Fruit fly (Drosophila melanogaster) whole organism, embryonic: ENCODE data around the gene barr.

Experiments used
- Atf3 ChIP-seq: fragments of 200-800 bp; sonication (Bioruptor generic); optimal IDR thresholded peaks from 3 replicates; lab custom pipeline; 2016; ENCODE audit warnings: missing biosample characterization, missing genetic modification characterization
- CG10543 ChIP-seq: fragments of 200-800 bp; sonication (Bioruptor generic); optimal IDR thresholded peaks from 3 replicates; lab custom pipeline; 2017; ENCODE audit warnings: missing biosample characterization, mild to moderate bottlenecking, missing genetic modification characterization, moderate library complexity
- CG11504 ChIP-seq: fragments of 200-800 bp; sonication (Bioruptor generic); optimal IDR thresholded peaks from 3 replicates; lab custom pipeline; 2019; ENCODE audit warnings: missing biosample characterization, mild to moderate bottlenecking, missing genetic modification characterization, moderate library complexity
- CG14965 ChIP-seq: fragments of 200-800 bp; sonication (Bioruptor generic); optimal IDR thresholded peaks from 2 replicates; lab custom pipeline; 2016; ENCODE audit warnings: missing biosample characterization, missing genetic modification characterization, borderline replicate concordance
- CG15073 ChIP-seq: fragments of 200-800 bp; sonication (Bioruptor generic); optimal IDR thresholded peaks from 2 replicates; lab custom pipeline; 2016; ENCODE audit warnings: missing biosample characterization, missing genetic modification characterization
- CG15479 ChIP-seq: fragments of 200-800 bp; sonication (Bioruptor generic); optimal IDR thresholded peaks from 3 replicates; lab custom pipeline; 2019; ENCODE audit warnings: missing biosample characterization, mild to moderate bottlenecking, missing genetic modification characterization, moderate library complexity
- CG16815 ChIP-seq: fragments of 200-800 bp; sonication (Bioruptor generic); optimal IDR thresholded peaks from 3 replicates; lab custom pipeline; 2017; ENCODE audit warnings: missing biosample characterization, mild to moderate bottlenecking, missing genetic modification characterization
- CG17328 ChIP-seq: fragments of 200-800 bp; sonication (Bioruptor generic); IDR thresholded peaks from 2 replicates; pipeline ENCODE4 v1.3.6; 2022; ENCODE audit warnings: missing biosample characterization, missing genetic modification characterization
- CG1792 ChIP-seq: fragments of 200-800 bp; sonication (Bioruptor generic); optimal IDR thresholded peaks from 2 replicates; lab custom pipeline; 2016; ENCODE audit warnings: missing biosample characterization, missing genetic modification characterization
- CG2116 ChIP-seq: fragments of 200-800 bp; sonication (Bioruptor generic); optimal IDR thresholded peaks from 3 replicates; lab custom pipeline; 2018; ENCODE audit warnings: missing biosample characterization, mild to moderate bottlenecking, missing genetic modification characterization
- CG2712 ChIP-seq: fragments of 200-800 bp; optimal IDR thresholded peaks from 3 replicates; lab custom pipeline; 2019; ENCODE audit warnings: missing biosample characterization, mild to moderate bottlenecking, missing genetic modification characterization, moderate library complexity
- CG2875 ChIP-seq: fragments of 200-800 bp; sonication (Bioruptor generic); optimal IDR thresholded peaks from 2 replicates; lab custom pipeline; 2017; ENCODE audit warnings: missing biosample characterization, mild to moderate bottlenecking, missing genetic modification characterization, missing genetic modification reagents
- CG30020 ChIP-seq: fragments of 200-800 bp; optimal IDR thresholded peaks from 2 replicates; lab custom pipeline; 2019; ENCODE audit warnings: missing biosample characterization, mild to moderate bottlenecking, missing genetic modification characterization, moderate library complexity
- CG30431 ChIP-seq: fragments of 200-800 bp; sonication (Bioruptor generic); optimal IDR thresholded peaks from 2 replicates; lab custom pipeline; 2017; ENCODE audit warnings: missing biosample characterization, missing genetic modification characterization
- CG3281 ChIP-seq: fragments of 200-800 bp; sonication (Bioruptor generic); optimal IDR thresholded peaks from 3 replicates; lab custom pipeline; 2017; ENCODE audit warnings: missing biosample characterization, mild to moderate bottlenecking, missing genetic modification characterization
- CG34376 ChIP-seq: fragments of 200-800 bp; sonication (Bioruptor generic); optimal IDR thresholded peaks from 2 replicates; lab custom pipeline; 2018; ENCODE audit warnings: missing biosample characterization, mild to moderate bottlenecking, missing genetic modification characterization
- CG6689 ChIP-seq: fragments of 200-800 bp; sonication (Bioruptor generic); IDR thresholded peaks from 2 replicates; pipeline ENCODE4 v1.3.6; 2022; ENCODE audit warnings: missing biosample characterization, missing genetic modification characterization
- CG7357 ChIP-seq: fragments of 200-800 bp; sonication (Bioruptor generic); IDR thresholded peaks from 3 replicates; pipeline ENCODE4 v1.3.6; 2022; ENCODE audit warnings: missing biosample characterization, missing genetic modification characterization
- CG7928 ChIP-seq: fragments of 200-800 bp; sonication (Bioruptor generic); optimal IDR thresholded peaks from 2 replicates; lab custom pipeline; 2017; ENCODE audit warnings: missing biosample characterization, mild to moderate bottlenecking, missing genetic modification characterization
- CG8089 ChIP-seq: fragments of 200-800 bp; sonication (Bioruptor generic); optimal IDR thresholded peaks from 3 replicates; lab custom pipeline; 2016; ENCODE audit warnings: missing biosample characterization, missing genetic modification characterization
- CG8290 ChIP-seq, 3 experiments: fragments of 200-800 bp; sonication (Bioruptor generic); optimal IDR thresholded peaks; 2 replicates each; lab custom pipeline; 2016 to 2019; ENCODE audit warnings: missing biosample characterization in 3 of 3, missing genetic modification characterization in 3 of 3, mild to moderate bottlenecking in 2 of 3, moderate library complexity in 1 of 3
- CG8359 ChIP-seq: fragments of 200-800 bp; sonication (Bioruptor generic); optimal IDR thresholded peaks from 2 replicates; lab custom pipeline; 2017; ENCODE audit warnings: missing biosample characterization, mild to moderate bottlenecking, missing genetic modification characterization, borderline replicate concordance
- CHES-1-like ChIP-seq: fragments of 200-800 bp; sonication (Bioruptor generic); optimal IDR thresholded peaks from 2 replicates; lab custom pipeline; 2016; ENCODE audit warnings: missing biosample characterization, missing genetic modification characterization
- CTCF ChIP-seq: fragments of 200-800 bp; sonication (Bioruptor generic); optimal IDR thresholded peaks from 2 replicates; lab custom pipeline; 2017; ENCODE audit warnings: missing biosample characterization, mild to moderate bottlenecking, missing genetic modification characterization, moderate library complexity
- Dfd ChIP-seq, 2 experiments: fragments of >200 bp; optimal IDR thresholded peaks; 2 replicates each; lab custom pipeline; 2017; ENCODE audit warnings: missing biosample characterization in 2 of 2, missing genetic modification characterization in 2 of 2
- Dip3 ChIP-seq: fragments of 200-800 bp; sonication (Bioruptor generic); optimal IDR thresholded peaks from 3 replicates; lab custom pipeline; 2016; ENCODE audit warnings: missing biosample characterization, missing genetic modification characterization
- Dp ChIP-seq: fragments of 200-800 bp; sonication (Bioruptor generic); optimal IDR thresholded peaks from 2 replicates; lab custom pipeline; 2018; ENCODE audit warnings: missing biosample characterization, mild to moderate bottlenecking, missing genetic modification characterization, moderate library complexity
- Ets65A ChIP-seq: fragments of 200-800 bp; sonication (Bioruptor generic); peaks from one replicate; lab custom pipeline; 2016; ENCODE audit warnings: missing biosample characterization, missing genetic modification characterization
- Hand ChIP-seq: fragments of 200-800 bp; sonication (Bioruptor generic); optimal IDR thresholded peaks from 2 replicates; lab custom pipeline; 2017; ENCODE audit warnings: mild to moderate bottlenecking, missing biosample characterization, missing genetic modification reagents, missing genetic modification characterization
- Hey ChIP-seq: fragments of 200-800 bp; sonication (Bioruptor generic); optimal IDR thresholded peaks from 3 replicates; lab custom pipeline; 2018; ENCODE audit warnings: missing biosample characterization, mild to moderate bottlenecking, missing genetic modification characterization
- Hsf ChIP-seq: fragments of 200-800 bp; sonication (Bioruptor generic); optimal IDR thresholded peaks from 3 replicates; lab custom pipeline; 2016; ENCODE audit warnings: missing biosample characterization, missing genetic modification characterization
- Kr ChIP-seq: fragments of 200-800 bp; sonication (Bioruptor generic); optimal IDR thresholded peaks from 2 replicates; lab custom pipeline; 2017; ENCODE audit warnings: missing biosample characterization, mild to moderate bottlenecking, missing genetic modification characterization
- Mrtf ChIP-seq: fragments of 200-800 bp; sonication (Bioruptor generic); IDR thresholded peaks from 3 replicates; pipeline ENCODE4 v1.3.6; 2022; ENCODE audit warnings: missing biosample characterization, missing genetic modification characterization
- Pdp1 ChIP-seq, 2 experiments: fragments of 200-800 bp; sonication (Bioruptor generic); optimal IDR thresholded peaks; 3 replicates each; lab custom pipeline; 2016; ENCODE audit warnings: missing biosample characterization in 2 of 2, missing genetic modification characterization in 2 of 2, mild to moderate bottlenecking in 1 of 2, moderate library complexity in 1 of 2
- Rx ChIP-seq: fragments of 200-800 bp; sonication (Bioruptor generic); IDR thresholded peaks from 2 replicates; pipeline ENCODE4 v1.3.6; 2022; ENCODE audit warnings: missing biosample characterization, missing genetic modification characterization
- al ChIP-seq: fragments of 200-800 bp; sonication (Bioruptor generic); IDR thresholded peaks from 2 replicates; pipeline ENCODE4 v1.3.6; 2022; ENCODE audit warnings: missing biosample characterization, missing genetic modification characterization
- aop ChIP-seq: fragments of 200-800 bp; sonication (Bioruptor generic); IDR thresholded peaks from 2 replicates; pipeline ENCODE4 v1.3.6; 2022; ENCODE audit warnings: missing biosample characterization, missing genetic modification characterization
- bigmax ChIP-seq: fragments of 200-800 bp; sonication (Bioruptor generic); optimal IDR thresholded peaks from 2 replicates; lab custom pipeline; 2018; ENCODE audit warnings: missing biosample characterization, mild to moderate bottlenecking, missing genetic modification characterization
- caup ChIP-seq: fragments of 200-800 bp; sonication (Bioruptor generic); optimal IDR thresholded peaks from 3 replicates; lab custom pipeline; 2017; ENCODE audit warnings: missing biosample characterization, mild to moderate bottlenecking, missing genetic modification characterization, moderate library complexity; ENCODE audit not compliant: severe bottlenecking
- corto ChIP-seq: fragments of 200-800 bp; sonication (Bioruptor generic); optimal IDR thresholded peaks from 2 replicates; lab custom pipeline; 2016; ENCODE audit warnings: missing biosample characterization, mild to moderate bottlenecking, missing genetic modification characterization, moderate library complexity
- dpn ChIP-seq, 2 experiments: fragments of 200-800 bp; sonication (Bioruptor generic); optimal IDR thresholded peaks; 3 replicates each; lab custom pipeline; 2016; ENCODE audit warnings: missing biosample characterization in 2 of 2, missing genetic modification characterization in 2 of 2
- dysf ChIP-seq: fragments of 200-800 bp; sonication (Bioruptor generic); IDR thresholded peaks from 3 replicates; pipeline ENCODE4 v1.3.6; 2022; ENCODE audit warnings: missing biosample characterization, missing genetic modification characterization
- gfzf ChIP-seq: fragments of 200-800 bp; sonication (Bioruptor generic); optimal IDR thresholded peaks from 2 replicates; lab custom pipeline; 2016; ENCODE audit warnings: missing biosample characterization, mild to moderate bottlenecking, missing genetic modification characterization, moderate library complexity
- ham ChIP-seq: fragments of 200-800 bp; sonication (Bioruptor generic); IDR thresholded peaks from 2 replicates; pipeline ENCODE4 v1.3.6; 2022; ENCODE audit warnings: missing biosample characterization, missing genetic modification characterization
- kni ChIP-seq: fragments of 200-800 bp; sonication (Bioruptor generic); optimal IDR thresholded peaks from 3 replicates; lab custom pipeline; 2017; ENCODE audit warnings: mild to moderate bottlenecking, missing biosample characterization, missing genetic modification reagents, missing genetic modification characterization
- mld ChIP-seq: fragments of 200-800 bp; sonication (Bioruptor generic); IDR thresholded peaks from 3 replicates; pipeline ENCODE4 v1.3.6; 2022; ENCODE audit warnings: missing biosample characterization, missing genetic modification characterization; ENCODE audit not compliant: partially characterized antibody
- pho ChIP-seq: fragments of 200-800 bp; sonication (Bioruptor generic); optimal IDR thresholded peaks from 2 replicates; lab custom pipeline; 2016; ENCODE audit warnings: missing biosample characterization, missing genetic modification characterization
- ranshi ChIP-seq: fragments of 200-800 bp; sonication (Bioruptor generic); IDR thresholded peaks from 2 replicates; pipeline ENCODE4 v1.3.6; 2022; ENCODE audit warnings: missing biosample characterization, missing genetic modification characterization
- sim ChIP-seq: fragments of 200-800 bp; sonication (Bioruptor generic); IDR thresholded peaks from 2 replicates; pipeline ENCODE4 v1.3.6; 2022; ENCODE audit warnings: missing biosample characterization, missing genetic modification characterization
- ssp ChIP-seq: fragments of 200-800 bp; sonication (Bioruptor generic); IDR thresholded peaks from 2 replicates; pipeline ENCODE4 v1.3.6; 2022; ENCODE audit warnings: missing biosample characterization, missing genetic modification characterization
- tap ChIP-seq: fragments of 200-800 bp; optimal IDR thresholded peaks from 3 replicates; lab custom pipeline; 2019; ENCODE audit warnings: missing biosample characterization, mild to moderate bottlenecking, missing genetic modification characterization, moderate library complexity

barr gene

DNA sequence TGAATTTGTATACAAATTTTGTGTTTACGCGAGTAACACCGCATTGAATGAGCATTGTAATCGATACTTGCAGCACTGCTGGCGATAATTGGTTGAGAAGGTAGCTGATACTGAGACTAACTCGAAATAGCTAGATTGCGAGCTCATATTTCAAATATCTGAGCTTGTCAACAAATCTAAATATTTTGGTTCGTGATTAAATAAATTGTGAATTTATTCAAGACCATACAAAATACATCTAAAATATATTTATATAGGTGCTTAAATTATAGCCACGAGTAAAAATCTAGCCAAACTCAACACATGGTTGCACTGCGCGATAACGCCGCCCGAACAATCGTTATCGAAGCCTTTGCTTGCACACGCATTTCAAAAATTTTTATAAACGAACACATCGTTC is 32.6 kb upstream of the barr start, which contains the start of the genes Taf13 and nesd (continued):
- no peak for TF ChIP-seq Atf3 (GFP tag; lab: Kevin White, UChicago)
- TF ChIP-seq mld (GFP tag; lab: Robert Waterston, UW): no peak; the same call in 2 of the 3 replicates
- peak; percentile 52 for TF ChIP-seq Hsf
- no peak for TF ChIP-seq Rx (GFP tag; lab: Robert Waterston, UW)
- TF ChIP-seq CG17328 (GFP tag; lab: Robert Waterston, UW): no peak
- no peak for TF ChIP-seq ham (GFP tag; lab: Robert Waterston, UW)
- TF ChIP-seq Hand: no peak
- no peak for TF ChIP-seq bigmax (GFP tag; lab: Kevin White, UChicago)
- no peak for TF ChIP-seq CG30431
- TF ChIP-seq Ets65A (GFP tag; lab: Kevin White, UChicago): no peak
- peak; percentile 51 for TF ChIP-seq CG11504 (tag; lab: Kevin White, UChicago)
- TF ChIP-seq CG15073 (GFP tag; lab: Kevin White, UChicago): no peak
- no peak for TF ChIP-seq CTCF
- 0 out of 2 replicates have a peak, but pooled peaks have one; percentile 26 for TF ChIP-seq ssp
- no peak for TF ChIP-seq kni (GFP tag; lab: Kevin White, UChicago)
- TF ChIP-seq sim (GFP tag; lab: Robert Waterston, UW): no peak
- peak; percentile 100 for TF ChIP-seq CG2116
- TF ChIP-seq CG7357 (GFP tag; lab: Robert Waterston, UW): no peak
- no peak for TF ChIP-seq tap
- peak; percentile 13 for TF ChIP-seq Dip3 (GFP tag; lab: Kevin White, UChicago)
- peak; percentile 19 for TF ChIP-seq CG34376 (GFP tag; lab: Kevin White, UChicago)
- peak; percentile 14 to 40 for TF ChIP-seq Pdp1 (GFP tag; optimal IDR thresholded peaks at IDR 0.05; lab: Kevin White, UChicago)
- TF ChIP-seq dpn (GFP tag; optimal IDR thresholded peaks at IDR 0.05; lab: Kevin White, UChicago): peak; percentile 6 to 38
- TF ChIP-seq ranshi (GFP tag; lab: Robert Waterston, UW): no peak
- TF ChIP-seq gfzf (GFP tag; lab: Kevin White, UChicago): no peak
- TF ChIP-seq CG8089 (GFP tag; lab: Kevin White, UChicago): no peak
- TF ChIP-seq CG2875 (GFP tag; lab: Kevin White, UChicago): no peak
- peak; percentile 29 for TF ChIP-seq CG3281
- peak; percentile 64 for TF ChIP-seq CG2712
- no peak for TF ChIP-seq Mrtf (GFP tag; lab: Robert Waterston, UW)
- TF ChIP-seq corto (GFP tag; lab: Kevin White, UChicago): no peak
- peak; percentile 56 for TF ChIP-seq CG6689 (GFP tag; lab: Robert Waterston, UW)
- no peak for TF ChIP-seq aop (GFP tag; lab: Robert Waterston, UW)
- TF ChIP-seq pho (GFP tag; lab: Kevin White, UChicago): peak; percentile 24
- peak; percentile 53 for TF ChIP-seq CG8290 (GFP tag; optimal IDR thresholded peaks at IDR 0.05; lab: Kevin White, UChicago)
- TF ChIP-seq CG8290 (tag; optimal IDR thresholded peaks at IDR 0.05; lab: Kevin White, UChicago): peak in 1 of 2 experiments; percentile 32
- TF ChIP-seq dysf (GFP tag; lab: Robert Waterston, UW): peak; percentile 44; the same call in 1 of the 3 replicates
- TF ChIP-seq Dfd (GFP tag; optimal IDR thresholded peaks at IDR 0.05; lab: Kevin White, UChicago): no peak
- no peak for TF ChIP-seq CG16815 (GFP tag; lab: Kevin White, UChicago)
- TF ChIP-seq caup (GFP tag; lab: Kevin White, UChicago): no peak
- TF ChIP-seq Kr: no peak
- TF ChIP-seq CG14965 (GFP tag; lab: Kevin White, UChicago): no peak
- no peak for TF ChIP-seq CG8359 (GFP tag; lab: Kevin White, UChicago)
- TF ChIP-seq CG10543: peak; percentile 32
- no peak for TF ChIP-seq Hey (tag; lab: Kevin White, UChicago)
- peak; percentile 4 for TF ChIP-seq CHES-1-like (GFP tag; lab: Kevin White, UChicago)
- peak; percentile 25 for TF ChIP-seq CG7928 (GFP tag; lab: Kevin White, UChicago)
- peak; percentile 85 for TF ChIP-seq Dp
- TF ChIP-seq CG1792 (GFP tag; lab: Kevin White, UChicago): no peak
- no peak for TF ChIP-seq al (GFP tag; lab: Robert Waterston, UW)
- TF ChIP-seq CG15479 (GFP tag; lab: Kevin White, UChicago): peak; percentile 29
- peak; percentile 80 for TF ChIP-seq CG30020
